Worm (Caenorhabditis elegans) whole organism, young adult: Measurements from ENCODE around the gene F11A5.13.

Experiments
- lsl-1 ChIP-seq: fragments of 200-800 bp; sonication (Bioruptor generic); optimal IDR thresholded peaks from 2 replicates; lab custom pipeline; 2018; ENCODE audit warnings: mild to moderate bottlenecking, missing genetic modification characterization, moderate library complexity, missing compliant biosample characterization
- rec-8 ChIP-seq, 2 experiments: sonication (generic microtip); optimal IDR thresholded peaks; 2 replicates each; lab custom pipeline; 2016; ENCODE audit warnings: mild to moderate bottlenecking in 2 of 2, missing genetic modification characterization in 2 of 2, missing genetic modification reagents in 2 of 2, missing genotype in 2 of 2, missing biosample characterization in 1 of 2, missing compliant biosample characterization in 1 of 2, moderate library complexity in 1 of 2
- snpc-4 ChIP-seq, 5 experiments: fragments of 150-350 bp in 1 of 5; sonication (generic microtip) in 4 of 5; optimal IDR thresholded peaks; 2 replicates each; lab custom pipeline; 2014 to 2018; ENCODE audit warnings: missing genetic modification characterization in 5 of 5, missing biosample characterization in 3 of 5, antibody characterized with exemption in 2 of 5, mild to moderate bottlenecking in 2 of 5, missing compliant biosample characterization in 2 of 5, missing genotype in 2 of 5, moderate library complexity in 2 of 5, missing genetic modification reagents in 1 of 5

DNA sequence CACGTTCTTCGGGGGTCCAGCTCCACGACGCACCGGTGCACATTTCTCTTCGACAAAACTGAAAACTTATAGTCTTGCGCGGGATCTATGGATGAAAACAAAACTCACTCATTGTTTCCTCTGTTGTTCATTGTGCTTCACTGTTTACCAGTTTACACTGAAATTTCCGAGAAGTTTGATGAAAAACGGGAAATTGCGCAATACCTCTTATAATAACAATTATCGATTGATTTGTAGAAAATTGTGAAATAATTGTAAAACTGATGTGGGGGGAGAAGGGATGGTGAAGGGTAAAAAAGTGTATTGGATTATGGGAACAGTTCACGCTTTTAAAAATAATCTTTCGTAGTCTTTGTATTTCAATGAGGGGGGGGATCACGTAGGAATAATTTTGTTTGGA, 3.0 kb upstream of the F11A5.13 start:
- TF ChIP-seq lsl-1 (GFP tag; lab: Kevin White, UChicago) (no peak), rec-8 (tag; optimal IDR thresholded peaks at IDR 0.05; lab: Kevin White, UChicago) (no peak), snpc-4 (GFP tag; optimal IDR thresholded peaks at IDR 0.05; lab: Kevin White, UChicago) (no peak), snpc-4 (tag; optimal IDR thresholded peaks at IDR 0.05; lab: Kevin White, UChicago) (no peak)
